Worm (Caenorhabditis elegans): ENCODE data around the gene tmd-2.

ce11 chrV:8284800-8285199, 49.7 kb upstream of the tmd-2 start, which contains the start of gene slc-17.5:
- TF ChIP-seq dao-5 (tag; optimal IDR thresholded peaks at IDR 0.05), result no peak
- TF ChIP-seq him-1 (tag; optimal IDR thresholded peaks at IDR 0.05), result no peak
